Fruit fly (Drosophila melanogaster) whole organism, embryonic: ENCODE results near the gene CG34348.

Source experiments
- Aef1 ChIP-seq: fragments of 200-800 bp; sonication (Bioruptor generic); IDR thresholded peaks from 3 replicates; pipeline ENCODE4 v1.3.6; 2022; ENCODE audit warnings: missing biosample characterization, missing genetic modification characterization
- Asciz ChIP-seq: fragments of 200-800 bp; sonication (Bioruptor generic); optimal IDR thresholded peaks from 2 replicates; lab custom pipeline; 2017; ENCODE audit warnings: missing biosample characterization, mild to moderate bottlenecking, missing genetic modification characterization, missing genetic modification reagents
- BEAF-32 ChIP-seq: fragments of 200-800 bp; sonication (Bioruptor generic); optimal IDR thresholded peaks from 3 replicates; lab custom pipeline; 2017; ENCODE audit warnings: missing biosample characterization, missing genetic modification characterization, mild to moderate bottlenecking, moderate library complexity, missing genetic modification reagents
- Bteb2 ChIP-seq: fragments of 200-800 bp; sonication (Bioruptor generic); optimal IDR thresholded peaks from 2 replicates; lab custom pipeline; 2016; ENCODE audit warnings: missing biosample characterization, missing genetic modification characterization
- CG10267 ChIP-seq: fragments of 200-800 bp; sonication (Bioruptor generic); optimal IDR thresholded peaks from 2 replicates; lab custom pipeline; 2018; ENCODE audit warnings: missing biosample characterization, mild to moderate bottlenecking, missing genetic modification characterization, moderate library complexity
- CG10366 ChIP-seq: fragments of 200-800 bp; sonication (Bioruptor generic); IDR thresholded peaks from 2 replicates; pipeline ENCODE4 v1.3.6; 2022; ENCODE audit warnings: missing biosample characterization, missing genetic modification characterization
- CG12071 ChIP-seq: fragments of 200-800 bp; sonication (Bioruptor generic); optimal IDR thresholded peaks from 3 replicates; lab custom pipeline; 2018; ENCODE audit warnings: missing biosample characterization, mild to moderate bottlenecking, missing genetic modification characterization
- CG12155 ChIP-seq: fragments of 200-800 bp; sonication (Bioruptor generic); optimal IDR thresholded peaks from 3 replicates; lab custom pipeline; 2016; ENCODE audit warnings: missing biosample characterization, missing genetic modification characterization
- CG12299 ChIP-seq: fragments of 200-800 bp; sonication (Bioruptor generic); optimal IDR thresholded peaks from 2 replicates; lab custom pipeline; 2018; ENCODE audit warnings: missing biosample characterization, mild to moderate bottlenecking, missing genetic modification characterization
- CG13424 ChIP-seq: fragments of 200-800 bp; sonication (Bioruptor generic); optimal IDR thresholded peaks from 2 replicates; lab custom pipeline; 2019; ENCODE audit warnings: missing biosample characterization, mild to moderate bottlenecking, missing genetic modification characterization, moderate library complexity
- CG13894 ChIP-seq: fragments of 200-800 bp; sonication (Bioruptor generic); optimal IDR thresholded peaks from 3 replicates; lab custom pipeline; 2018; ENCODE audit warnings: missing biosample characterization, mild to moderate bottlenecking, missing genetic modification characterization, moderate library complexity
- CG15479 ChIP-seq: fragments of 200-800 bp; sonication (Bioruptor generic); optimal IDR thresholded peaks from 3 replicates; lab custom pipeline; 2019; ENCODE audit warnings: missing biosample characterization, mild to moderate bottlenecking, missing genetic modification characterization, moderate library complexity
- CG15514 ChIP-seq: fragments of 200-800 bp; sonication (Bioruptor generic); optimal IDR thresholded peaks from 3 replicates; lab custom pipeline; 2017; ENCODE audit warnings: missing biosample characterization, missing genetic modification characterization, mild to moderate bottlenecking, moderate library complexity, missing genetic modification reagents
- CG17829 ChIP-seq: fragments of 200-800 bp; optimal IDR thresholded peaks from 2 replicates; lab custom pipeline; 2019; ENCODE audit warnings: missing biosample characterization, mild to moderate bottlenecking, missing genetic modification characterization, moderate library complexity
- CG2129 ChIP-seq: fragments of 200-800 bp; sonication (Bioruptor generic); IDR thresholded peaks from 2 replicates; pipeline ENCODE4 v1.3.6; 2022; ENCODE audit warnings: missing biosample characterization, missing genetic modification characterization; ENCODE audit not compliant: partially characterized antibody
- CG2678 ChIP-seq: fragments of 200-800 bp; sonication (Bioruptor generic); optimal IDR thresholded peaks from 3 replicates; lab custom pipeline; 2019; ENCODE audit warnings: missing biosample characterization, mild to moderate bottlenecking, missing genetic modification characterization, moderate library complexity
- CG3163 ChIP-seq: fragments of 200-800 bp; sonication (Bioruptor generic); optimal IDR thresholded peaks from 3 replicates; lab custom pipeline; 2016; ENCODE audit warnings: missing biosample characterization, missing genetic modification characterization
- CG32767 ChIP-seq: fragments of 200-800 bp; sonication (Bioruptor generic); IDR thresholded peaks from 2 replicates; pipeline ENCODE4 v1.3.6; 2022; ENCODE audit warnings: missing biosample characterization, missing genetic modification characterization
- CG4282 ChIP-seq: fragments of 200-800 bp; sonication (Bioruptor generic); optimal IDR thresholded peaks from 2 replicates; lab custom pipeline; 2016; ENCODE audit warnings: missing biosample characterization, missing genetic modification characterization
- CG4328 ChIP-seq: fragments of 200-800 bp; sonication (Bioruptor generic); optimal IDR thresholded peaks from 3 replicates; lab custom pipeline; 2017; ENCODE audit warnings: missing biosample characterization, missing genetic modification reagents, missing genetic modification characterization
- CG9817 ChIP-seq: fragments of 200-800 bp; sonication (Bioruptor generic); optimal IDR thresholded peaks from 2 replicates; lab custom pipeline; 2018; ENCODE audit warnings: missing biosample characterization, mild to moderate bottlenecking, missing genetic modification characterization, moderate library complexity
- CG9932 ChIP-seq: fragments of 200-800 bp; sonication (Bioruptor generic); IDR thresholded peaks from 2 replicates; pipeline ENCODE4 v1.3.6; 2022; ENCODE audit warnings: missing biosample characterization, missing genetic modification characterization
- CHES-1-like ChIP-seq: fragments of 200-800 bp; sonication (Bioruptor generic); optimal IDR thresholded peaks from 2 replicates; lab custom pipeline; 2016; ENCODE audit warnings: missing biosample characterization, missing genetic modification characterization
- CTCF ChIP-seq: fragments of 200-800 bp; sonication (Bioruptor generic); optimal IDR thresholded peaks from 2 replicates; lab custom pipeline; 2017; ENCODE audit warnings: missing biosample characterization, mild to moderate bottlenecking, missing genetic modification characterization, moderate library complexity
- E2f2 ChIP-seq: fragments of 200-800 bp; sonication (Bioruptor generic); IDR thresholded peaks from 2 replicates; pipeline ENCODE4 v1.3.6; 2022; ENCODE audit warnings: missing biosample characterization, missing genetic modification characterization
- Fer2 ChIP-seq: fragments of 200-800 bp; sonication (Bioruptor generic); optimal IDR thresholded peaks from 2 replicates; lab custom pipeline; 2018; ENCODE audit warnings: missing biosample characterization, mild to moderate bottlenecking, missing genetic modification characterization, moderate library complexity
- HmgD ChIP-seq: fragments of 200-800 bp; sonication (Bioruptor generic); optimal IDR thresholded peaks from 3 replicates; lab custom pipeline; 2016; ENCODE audit warnings: missing biosample characterization, missing genetic modification characterization
- HmgZ ChIP-seq: fragments of 200-800 bp; sonication (Bioruptor generic); optimal IDR thresholded peaks from 2 replicates; lab custom pipeline; 2018; ENCODE audit warnings: missing biosample characterization, mild to moderate bottlenecking, missing genetic modification characterization
- Hr78 ChIP-seq, 2 experiments: fragments of 200-800 bp in 1 of 2; fragments of >200 bp in 1 of 2; sonication (Bioruptor generic) in 1 of 2; optimal IDR thresholded peaks; 2 replicates each; lab custom pipeline; 2017 to 2019; ENCODE audit warnings: missing biosample characterization in 2 of 2, missing genetic modification characterization in 2 of 2, mild to moderate bottlenecking in 1 of 2, moderate library complexity in 1 of 2
- MBD-R2 ChIP-seq: fragments of 200-800 bp; sonication (Bioruptor generic); IDR thresholded peaks from 2 replicates; pipeline ENCODE4 v1.3.6; 2022; ENCODE audit warnings: missing biosample characterization, missing genetic modification characterization
- MESR4 ChIP-seq: fragments of 200-800 bp; sonication (Bioruptor generic); optimal IDR thresholded peaks from 2 replicates; lab custom pipeline; 2018; ENCODE audit warnings: missing biosample characterization, mild to moderate bottlenecking, missing genetic modification characterization, moderate library complexity
- MTF-1 ChIP-seq: fragments of 200-800 bp; sonication (Bioruptor generic); optimal IDR thresholded peaks from 2 replicates; lab custom pipeline; 2018; ENCODE audit warnings: missing biosample characterization, mild to moderate bottlenecking, missing genetic modification characterization, borderline replicate concordance
- Max ChIP-seq: fragments of 200-800 bp; sonication (Bioruptor generic); optimal IDR thresholded peaks from 2 replicates; lab custom pipeline; 2016; ENCODE audit warnings: missing biosample characterization, mild to moderate bottlenecking, missing genetic modification characterization
- NC2α ChIP-seq: fragments of 200-800 bp; sonication (Bioruptor generic); optimal IDR thresholded peaks from 2 replicates; lab custom pipeline; 2016; ENCODE audit warnings: missing biosample characterization, missing genetic modification characterization
- Opbp ChIP-seq: fragments of 200-800 bp; sonication (Bioruptor generic); IDR thresholded peaks from 3 replicates; pipeline ENCODE4 v1.3.6; 2022; ENCODE audit warnings: missing biosample characterization, missing genetic modification characterization; ENCODE audit not compliant: partially characterized antibody
- Pdp1 ChIP-seq, 2 experiments: fragments of 200-800 bp; sonication (Bioruptor generic); optimal IDR thresholded peaks; 3 replicates each; lab custom pipeline; 2016; ENCODE audit warnings: missing biosample characterization in 2 of 2, missing genetic modification characterization in 2 of 2, mild to moderate bottlenecking in 1 of 2, moderate library complexity in 1 of 2
- Scr ChIP-seq: fragments of 200-800 bp; sonication (Bioruptor generic); IDR thresholded peaks from 2 replicates; pipeline ENCODE4 v1.3.6; 2022; ENCODE audit warnings: missing biosample characterization, missing genetic modification characterization; ENCODE audit not compliant: partially characterized antibody
- abd-A ChIP-seq: fragments of 200-800 bp; sonication (Bioruptor generic); optimal IDR thresholded peaks from 3 replicates; lab custom pipeline; 2019; ENCODE audit warnings: missing biosample characterization, mild to moderate bottlenecking, missing genetic modification characterization, moderate library complexity
- bsh ChIP-seq, 2 experiments: fragments of 200-800 bp; sonication (Bioruptor generic); optimal IDR thresholded peaks; 2 replicates each; lab custom pipeline; 2017 to 2018; ENCODE audit warnings: mild to moderate bottlenecking in 2 of 2, missing biosample characterization in 2 of 2, missing genetic modification characterization in 2 of 2, moderate library complexity in 1 of 2
- da ChIP-seq: fragments of 200-800 bp; sonication (Bioruptor generic); optimal IDR thresholded peaks from 2 replicates; lab custom pipeline; 2016; ENCODE audit warnings: missing biosample characterization, missing genetic modification characterization
- fd64A ChIP-seq: fragments of 200-800 bp; sonication (Bioruptor generic); optimal IDR thresholded peaks from 3 replicates; lab custom pipeline; 2018; ENCODE audit warnings: missing biosample characterization, mild to moderate bottlenecking, missing genetic modification characterization
- ham ChIP-seq: fragments of 200-800 bp; sonication (Bioruptor generic); IDR thresholded peaks from 2 replicates; pipeline ENCODE4 v1.3.6; 2022; ENCODE audit warnings: missing biosample characterization, missing genetic modification characterization
- kni ChIP-seq: fragments of 200-800 bp; sonication (Bioruptor generic); optimal IDR thresholded peaks from 3 replicates; lab custom pipeline; 2017; ENCODE audit warnings: mild to moderate bottlenecking, missing biosample characterization, missing genetic modification reagents, missing genetic modification characterization
- mam ChIP-seq: fragments of 200-800 bp; sonication (Bioruptor generic); optimal IDR thresholded peaks from 3 replicates; lab custom pipeline; 2016; ENCODE audit warnings: missing biosample characterization, missing genetic modification characterization
- nerfin-2 ChIP-seq: fragments of 200-800 bp; sonication (Bioruptor generic); IDR thresholded peaks from 2 replicates; pipeline ENCODE4 v1.3.6; 2022; ENCODE audit warnings: missing biosample characterization, missing genetic modification characterization; ENCODE audit not compliant: partially characterized antibody
- salm ChIP-seq: fragments of 200-800 bp; sonication (Bioruptor generic); optimal IDR thresholded peaks from 2 replicates; lab custom pipeline; 2018; ENCODE audit warnings: missing biosample characterization, mild to moderate bottlenecking, missing genetic modification characterization
- sqz ChIP-seq: fragments of 200-800 bp; sonication (Bioruptor generic); optimal IDR thresholded peaks from 3 replicates; lab custom pipeline; 2018; ENCODE audit warnings: missing biosample characterization, mild to moderate bottlenecking, missing genetic modification characterization
- tgo ChIP-seq: fragments of 200-800 bp; sonication (Bioruptor generic); IDR thresholded peaks from 3 replicates; pipeline ENCODE4 v1.3.6; 2022; ENCODE audit warnings: missing biosample characterization, missing genetic modification characterization
- tx ChIP-seq: fragments of 200-800 bp; sonication (Bioruptor generic); optimal IDR thresholded peaks from 2 replicates; lab custom pipeline; 2016; ENCODE audit warnings: missing biosample characterization, missing genetic modification characterization

Gene CG34348

dm6 chrX:11325175-11325768, 14.4 kb upstream of the CG34348 start, which contains the start of gene Gapvd1 (continued):
- TF ChIP-seq Asciz (GFP tag; lab: Kevin White, UChicago) (no peak), CG4282 (GFP tag; lab: Kevin White, UChicago) (no peak), CG3163 (GFP tag; lab: Kevin White, UChicago) (peak; percentile 2), kni (GFP tag; lab: Kevin White, UChicago) (no peak), CG13894 (tag; lab: Kevin White, UChicago) (peak; percentile 4), CG2678 (tag; lab: Kevin White, UChicago) (peak; percentile 7), CG10267 (tag; lab: Kevin White, UChicago) (peak; percentile 37), abd-A (peak; percentile 8), HmgZ (tag; lab: Kevin White, UChicago) (peak; percentile 43), CG13424 (no peak), CG32767 (GFP tag; lab: Robert Waterston, UW) (no peak), BEAF-32 (GFP tag; lab: Kevin White, UChicago) (peak; percentile 84), CG12299 (tag; lab: Kevin White, UChicago) (peak; percentile 41), CG12155 (no peak), tgo (GFP tag; lab: Robert Waterston, UW) (0 out of 3 replicates have a peak, but pooled peaks have one; percentile 14), fd64A (GFP tag; lab: Kevin White, UChicago) (no peak), CG12071 (GFP tag; lab: Kevin White, UChicago) (no peak), MTF-1 (no peak), E2f2 (GFP tag; lab: Robert Waterston, UW) (no peak), Fer2 (no peak), nerfin-2 (GFP tag; lab: Robert Waterston, UW) (peak; percentile 80), Max (peak; percentile 10), CG17829 (tag; lab: Kevin White, UChicago) (peak; percentile 12), da (no peak), CG15479 (peak; percentile 49), Opbp (GFP tag; lab: Robert Waterston, UW) (peak; percentile 89), CTCF (GFP tag; lab: Kevin White, UChicago) (no peak), mam (GFP tag; lab: Kevin White, UChicago) (peak; percentile 16), NC2α (no peak), CG10366 (GFP tag; lab: Robert Waterston, UW) (no peak), CG15514 (peak; percentile 67), CHES-1-like (GFP tag; lab: Kevin White, UChicago) (peak; percentile 39), CG2129 (GFP tag; lab: Robert Waterston, UW) (peak; percentile 43; the same call in 1 of the 2 replicates), MBD-R2 (GFP tag; lab: Robert Waterston, UW) (peak; percentile 86), HmgD (peak; percentile 65), tx (GFP tag; lab: Kevin White, UChicago) (no peak), CG9932 (GFP tag; lab: Robert Waterston, UW) (peak; percentile 65; the same call in 1 of the 2 replicates), Bteb2 (GFP tag; lab: Kevin White, UChicago) (peak; percentile 21), ham (GFP tag; lab: Robert Waterston, UW) (no peak), salm (tag; lab: Kevin White, UChicago) (no peak), MESR4 (GFP tag; lab: Kevin White, UChicago) (peak; percentile 61), CG9817 (tag; lab: Kevin White, UChicago) (no peak), Aef1 (GFP tag; lab: Robert Waterston, UW) (peak; percentile 62; the same call in 2 of the 3 replicates), sqz (GFP tag; lab: Kevin White, UChicago) (peak; percentile 16), bsh (GFP tag; optimal IDR thresholded peaks at IDR 0.05; lab: Kevin White, UChicago) (no peak), Scr (GFP tag; lab: Robert Waterston, UW) (peak; percentile 86), Hr78 (GFP tag; optimal IDR thresholded peaks at IDR 0.05; lab: Kevin White, UChicago) (no peak), CG4328 (GFP tag; lab: Kevin White, UChicago) (no peak), Pdp1 (GFP tag; optimal IDR thresholded peaks at IDR 0.05; lab: Kevin White, UChicago) (peak in 1 of 2 experiments; percentile 16)
